Worm (Caenorhabditis elegans): Measurements from ENCODE around the gene mif-4.

Gene mif-4

DNA sequence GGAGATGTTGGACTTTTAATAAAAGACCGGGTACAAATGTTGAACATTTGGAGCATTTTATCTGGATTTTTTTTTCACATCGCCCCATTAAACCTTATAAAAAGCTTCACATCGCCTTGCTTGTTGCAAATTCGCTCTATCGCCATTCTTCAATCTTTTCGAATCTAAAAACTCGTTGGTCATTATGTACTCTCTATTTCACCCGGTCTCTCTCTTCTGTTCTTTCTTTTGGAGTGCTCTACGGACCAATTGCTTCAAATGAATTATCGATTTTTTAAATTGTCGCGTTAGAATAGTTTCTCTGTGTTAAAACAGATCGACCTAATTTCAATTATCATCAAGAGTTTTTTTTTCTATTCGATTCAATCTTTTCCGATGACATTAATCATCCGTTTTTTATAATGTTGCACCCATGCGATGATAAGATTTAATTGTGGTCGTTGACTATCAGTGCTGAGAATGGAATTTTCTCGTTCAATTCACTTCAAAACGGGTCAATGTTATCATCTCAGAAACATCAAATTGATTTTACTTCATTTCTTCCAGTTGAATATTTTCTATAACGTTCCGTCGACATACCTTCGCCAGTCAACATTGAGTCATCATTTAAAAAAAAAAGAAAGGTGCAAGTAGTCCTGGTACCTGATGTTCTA lies 8.3 kb downstream of the mif-4 start (continued):
- no peak for TF ChIP-seq F44E2.7 (GFP tag; IDR thresholded peaks at IDR 0.05)
- TF ChIP-seq nhr-41 (GFP tag; IDR thresholded peaks at IDR 0.05) = no peak
- no peak for TF ChIP-seq lin-13 (GFP tag; optimal IDR thresholded peaks at IDR 0.05)

DNA sequence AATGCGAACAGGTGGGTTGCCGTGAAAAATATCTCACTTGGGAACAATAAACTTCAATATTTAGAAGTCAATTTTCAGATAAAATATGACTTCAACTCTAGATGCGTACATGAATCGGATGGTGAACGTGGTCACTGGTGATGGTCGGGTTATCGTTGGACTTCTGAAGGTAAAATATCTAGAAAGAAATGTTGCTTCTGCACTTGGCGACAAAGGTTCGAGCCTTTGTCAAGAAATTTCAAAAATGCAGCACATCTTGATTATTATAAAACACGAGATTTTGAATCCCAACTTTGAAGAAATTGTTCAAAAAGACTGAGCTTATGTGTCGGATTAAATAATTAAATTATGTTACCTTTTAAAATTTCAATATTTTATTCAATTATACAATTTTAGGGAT lies 9.3 kb downstream of the mif-4 start, which contains the start of gene lsm-8:
TSS of gene lsm-8 (plus strand) at position 79 of the 400 bp plus-strand sequence.
- no peak for TF ChIP-seq pha-4 (GFP tag; IDR thresholded peaks at IDR 0.05)
- no peak for TF ChIP-seq pha-4 (tag; optimal IDR thresholded peaks at IDR 0.05)
- peak; percentile 15 for TF ChIP-seq mes-2 (tag; optimal IDR thresholded peaks at IDR 0.05; ENCODE audit: poor library complexity, severe bottlenecking)
- no peak for TF ChIP-seq zfp-3 (GFP tag; conservative IDR thresholded peaks at IDR 0.05)

DNA sequence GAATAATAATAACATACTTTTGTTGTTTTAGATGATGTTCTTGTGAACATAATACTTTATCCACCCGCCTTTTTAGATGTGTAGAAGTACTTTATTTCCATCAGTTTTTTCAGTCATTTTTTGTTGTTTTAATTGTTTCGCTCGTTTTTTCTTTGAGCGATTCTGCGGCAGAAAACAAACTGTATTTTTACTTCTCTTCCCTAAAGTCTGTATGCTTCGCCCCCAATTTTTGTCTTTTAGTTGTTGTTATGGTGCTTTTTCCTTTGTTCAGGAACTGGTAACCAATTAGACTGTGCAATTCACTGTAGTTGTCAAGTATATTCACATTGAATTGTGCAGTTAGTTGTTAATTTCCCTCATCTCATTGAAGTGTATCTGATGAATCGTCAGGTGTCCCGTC lies 10.0 kb downstream of the mif-4 start:
- TF ChIP-seq pha-4 (GFP tag; IDR thresholded peaks at IDR 0.05) = peak; percentile 18; the same call in 1 of the 2 replicates
- no peak for TF ChIP-seq pha-4 (tag; optimal IDR thresholded peaks at IDR 0.05)
- TF ChIP-seq daf-16 (GFP tag; optimal IDR thresholded peaks at IDR 0.05) = no peak
- TF ChIP-seq daf-16 (tag; optimal IDR thresholded peaks at IDR 0.05) = no peak
- no peak for TF ChIP-seq fkh-10 (GFP tag; optimal IDR thresholded peaks at IDR 0.05)
- TF ChIP-seq snpc-1.2 (GFP tag; IDR thresholded peaks at IDR 0.05) = peak; percentile 77
- no peak for TF ChIP-seq hif-1 (tag; optimal IDR thresholded peaks at IDR 0.05)
- 0 out of 2 replicates have a peak, but pooled peaks have one; percentile 8 for TF ChIP-seq lin-1 (GFP tag; IDR thresholded peaks at IDR 0.05)
- no peak for TF ChIP-seq hlh-30 (tag; optimal IDR thresholded peaks at IDR 0.05; ENCODE audit: insufficient read depth)
- no peak for TF ChIP-seq tag-97 (GFP tag; IDR thresholded peaks at IDR 0.05)
- no peak for TF ChIP-seq zip-11 (GFP tag; IDR thresholded peaks at IDR 0.05)
- TF ChIP-seq spr-3 (GFP tag; optimal IDR thresholded peaks at IDR 0.05) = peak; percentile 10
- TF ChIP-seq egl-27 (tag; optimal IDR thresholded peaks at IDR 0.05) = no peak
- peak; percentile 51 for TF ChIP-seq F49E8.2 (tag; optimal IDR thresholded peaks at IDR 0.05; ENCODE audit: borderline replicate concordance)
- TF ChIP-seq ceh-62 (tag; optimal IDR thresholded peaks at IDR 0.05) = no peak
- TF ChIP-seq ceh-28 (tag; optimal IDR thresholded peaks at IDR 0.05) = no peak
- TF ChIP-seq lin-38 (GFP tag; IDR thresholded peaks at IDR 0.05) = peak; percentile 64
- TF ChIP-seq vab-7 (GFP tag; IDR thresholded peaks at IDR 0.05) = no peak
- TF ChIP-seq mxl-2 (GFP tag; conservative IDR thresholded peaks at IDR 0.05) = 0 out of 2 replicates have a peak, but pooled peaks have one; percentile 43
- no peak for TF ChIP-seq ctbp-1 (GFP tag; IDR thresholded peaks at IDR 0.05)
- peak; percentile 3 for TF ChIP-seq Y5F2A.4 (GFP tag; optimal IDR thresholded peaks at IDR 0.05)
- TF ChIP-seq T20F7.1 (GFP tag; optimal IDR thresholded peaks at IDR 0.05) = no peak
- no peak for TF ChIP-seq Y75B8A.6 (GFP tag; IDR thresholded peaks at IDR 0.05)

ce11 chrIV:6323654-6324224 lies 12.1 kb downstream of the mif-4 start, which contains the start of gene sqd-1:
TSS of gene sqd-1 (plus strand) at chrIV:6324174.
- TF ChIP-seq zag-1 (tag; optimal IDR thresholded peaks at IDR 0.05) = peak; percentile 0
- no peak for TF ChIP-seq mxl-2 (GFP tag; conservative IDR thresholded peaks at IDR 0.05)
- no peak for TF ChIP-seq aly-2 (tag; optimal IDR thresholded peaks at IDR 0.05)
- TF ChIP-seq nhr-28 (tag; optimal IDR thresholded peaks at IDR 0.05) = peak; percentile 76
- no peak for TF ChIP-seq nhr-237 (tag; optimal IDR thresholded peaks at IDR 0.05)
- TF ChIP-seq lin-15B (tag; optimal IDR thresholded peaks at IDR 0.05) = peak; percentile 56
- TF ChIP-seq attf-4 (tag; optimal IDR thresholded peaks at IDR 0.05) = no peak
- TF ChIP-seq mes-2 (tag; optimal IDR thresholded peaks at IDR 0.05; ENCODE audit: poor library complexity, severe bottlenecking) = peak; percentile 97
- peak; percentile 78 for TF ChIP-seq set-16 (GFP tag; IDR thresholded peaks at IDR 0.05)
- TF ChIP-seq nhr-42 (GFP tag; IDR thresholded peaks at IDR 0.05) = peak; percentile 94
- TF ChIP-seq vab-7 (GFP tag; IDR thresholded peaks at IDR 0.05) = peak; percentile 90
- peak; percentile 7 for TF ChIP-seq ztf-11 (tag; optimal IDR thresholded peaks at IDR 0.05)
- peak; percentile 88 for TF ChIP-seq jun-1 (tag; optimal IDR thresholded peaks at IDR 0.05)
- TF ChIP-seq F37D6.2 (tag; optimal IDR thresholded peaks at IDR 0.05) = peak; percentile 89
- peak; percentile 88 for TF ChIP-seq Y75B8A.6 (GFP tag; IDR thresholded peaks at IDR 0.05)
- peak; percentile 98 for TF ChIP-seq T26A8.4 (GFP tag; IDR thresholded peaks at IDR 0.05)
- peak; percentile 93 for TF ChIP-seq mdt-29 (GFP tag; IDR thresholded peaks at IDR 0.05)
- TF ChIP-seq lin-1 (GFP tag; IDR thresholded peaks at IDR 0.05) = peak; percentile 95
- TF ChIP-seq Y48G9A.11 (GFP tag; IDR thresholded peaks at IDR 0.05) = peak; percentile 87
- TF ChIP-seq cey-2 (tag; optimal IDR thresholded peaks at IDR 0.05; ENCODE audit: borderline replicate concordance, insufficient read depth) = no peak
- peak; percentile 94 for TF ChIP-seq nhr-102 (tag; optimal IDR thresholded peaks at IDR 0.05)
